Worm (Caenorhabditis elegans): ENCODE results near the gene chil-22.

The chil-22 gene

DNA sequence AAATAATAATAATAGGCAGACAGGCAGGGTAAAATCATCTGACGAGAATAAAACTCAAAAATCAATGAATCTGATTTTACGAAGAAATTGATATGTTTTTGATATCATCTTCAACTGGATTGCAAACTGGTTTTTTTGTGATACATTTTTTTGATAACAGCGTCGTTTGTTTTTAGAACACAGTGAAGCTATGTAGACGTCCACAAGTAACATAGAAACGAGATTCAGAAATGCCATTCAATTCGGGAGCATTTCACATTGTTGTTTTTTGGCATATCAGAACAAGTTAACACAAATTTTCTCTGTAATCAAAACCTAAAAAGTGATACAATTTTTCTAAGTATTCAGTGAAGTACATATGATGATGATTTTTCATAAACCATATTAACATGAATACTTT, 27.8 kb downstream of the chil-22 start, which contains the start of gene chil-13:
Gene chil-13, minus strand, starts transcription at position 101 of the 400 bp plus-strand sequence.
- TF ChIP-seq lin-35 (GFP tag; optimal IDR thresholded peaks at IDR 0.05) (peak in 1 of 2 experiments; percentile 0), mep-1 (tag; optimal IDR thresholded peaks at IDR 0.05) (no peak), unc-86 (tag; optimal IDR thresholded peaks at IDR 0.05) (no peak), blmp-1 (tag; optimal IDR thresholded peaks at IDR 0.05) (peak; percentile 9), elt-3 (tag; optimal IDR thresholded peaks at IDR 0.05) (peak in 1 of 6 experiments; percentile 33)

DNA sequence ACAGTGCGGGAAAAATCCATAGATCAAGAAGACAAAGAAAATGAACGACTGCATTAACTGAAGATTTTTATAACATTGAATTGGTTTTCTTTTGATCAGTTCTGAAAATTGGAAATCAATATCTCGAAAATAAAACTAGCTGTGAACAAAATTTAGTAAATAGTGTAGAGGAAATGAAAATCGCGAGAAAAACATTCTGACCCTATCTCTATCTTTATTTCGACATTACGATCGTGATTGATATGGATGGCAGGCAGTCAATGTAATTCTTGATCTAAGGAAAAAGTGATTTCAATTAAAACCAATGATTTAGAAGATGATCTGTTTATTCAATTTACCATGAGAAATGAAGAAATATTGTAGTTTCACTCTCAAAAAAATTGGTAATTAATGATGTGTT, 30.0 kb downstream of the chil-22 start, which contains the start of gene kin-16:
Gene kin-16, minus strand, starts transcription at position 101 of the 400 bp plus-strand sequence.
- TF ChIP-seq blmp-1 (tag; optimal IDR thresholded peaks at IDR 0.05) (peak; percentile 30), nhr-28 (tag; optimal IDR thresholded peaks at IDR 0.05) (no peak), elt-2 (tag; optimal IDR thresholded peaks at IDR 0.05) (no peak), dsc-1 (tag; optimal IDR thresholded peaks at IDR 0.05) (no peak), Y116A8C.19 (tag; optimal IDR thresholded peaks at IDR 0.05; ENCODE audit: borderline replicate concordance) (no peak), xbp-1 (tag; optimal IDR thresholded peaks at IDR 0.05) (no peak), nhr-12 (tag; optimal IDR thresholded peaks at IDR 0.05) (no peak), mab-9 (GFP tag; IDR thresholded peaks at IDR 0.05) (no peak), pqm-1 (tag; optimal IDR thresholded peaks at IDR 0.05) (no peak), lir-3 (tag; optimal IDR thresholded peaks at IDR 0.05; ENCODE audit: poor library complexity) (no peak), ceh-90 (tag; optimal IDR thresholded peaks at IDR 0.05) (no peak), fkh-10 (GFP tag; optimal IDR thresholded peaks at IDR 0.05) (no peak), mdl-1 (tag; optimal IDR thresholded peaks at IDR 0.05) (no peak), swsn-7 (tag; optimal IDR thresholded peaks at IDR 0.05) (no peak), nhr-20 (tag; optimal IDR thresholded peaks at IDR 0.05) (peak; percentile 23), zip-4 (GFP tag; optimal IDR thresholded peaks at IDR 0.05) (no peak), ceh-8 (GFP tag; optimal IDR thresholded peaks at IDR 0.05) (no peak), pax-3 (tag; optimal IDR thresholded peaks at IDR 0.05) (no peak), zag-1 (tag; optimal IDR thresholded peaks at IDR 0.05) (no peak), C04F5.9 (tag; optimal IDR thresholded peaks at IDR 0.05) (no peak), nhr-85 (tag) (peak; percentile 52), mef-2 (tag; optimal IDR thresholded peaks at IDR 0.05) (no peak), ztf-4 (tag; optimal IDR thresholded peaks at IDR 0.05) (no peak), elt-3 (tag; optimal IDR thresholded peaks at IDR 0.05) (peak in 1 of 6 experiments; percentile 46), nhr-77 (tag; optimal IDR thresholded peaks at IDR 0.05) (no peak), dpl-1 (GFP tag; optimal IDR thresholded peaks at IDR 0.05) (no peak), ceh-82 (tag; optimal IDR thresholded peaks at IDR 0.05) (no peak), ces-1 (GFP tag; optimal IDR thresholded peaks at IDR 0.05) (no peak), unc-98 (GFP tag; IDR thresholded peaks at IDR 0.05) (no peak), alr-1 (tag; optimal IDR thresholded peaks at IDR 0.05; ENCODE audit: borderline replicate concordance) (no peak), nhr-237 (tag; optimal IDR thresholded peaks at IDR 0.05) (no peak), aha-1 (tag; optimal IDR thresholded peaks at IDR 0.05) (no peak)

DNA sequence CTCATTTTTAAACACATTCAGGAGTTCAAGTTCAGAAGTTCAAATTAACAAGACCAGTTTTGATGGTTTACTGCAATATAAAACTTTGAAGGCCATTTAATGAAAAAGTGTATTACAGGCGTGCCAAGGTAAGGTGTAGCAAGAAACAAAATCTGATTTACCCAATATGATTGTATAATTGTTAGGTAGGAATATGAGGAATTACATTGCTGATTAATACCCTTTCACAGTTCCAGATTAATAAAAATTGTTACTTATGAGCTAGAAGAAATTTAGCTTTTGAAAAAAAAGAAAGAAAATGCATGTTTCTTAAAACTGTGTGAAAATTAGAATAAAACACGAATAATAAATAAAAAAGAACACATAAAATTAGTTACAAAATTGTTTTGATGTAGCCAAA, 32.4 kb downstream of the chil-22 start, which contains the start of gene kin-15:
Gene kin-15, minus strand, starts transcription at position 101 of the 400 bp plus-strand sequence.
- TF ChIP-seq jun-1 (tag; optimal IDR thresholded peaks at IDR 0.05) (no peak), lsy-2 (tag; optimal IDR thresholded peaks at IDR 0.05) (no peak), ztf-11 (tag; optimal IDR thresholded peaks at IDR 0.05) (no peak), ama-1 (optimal IDR thresholded peaks at IDR 0.05) (no peak), mef-2 (tag; optimal IDR thresholded peaks at IDR 0.05) (no peak), efl-1 (optimal IDR thresholded peaks at IDR 0.05) (no peak), efl-1 (GFP tag; optimal IDR thresholded peaks at IDR 0.05 in 1 of 2) (peak in 1 of 2 experiments; percentile 59), lir-3 (tag; optimal IDR thresholded peaks at IDR 0.05; ENCODE audit: poor library complexity) (no peak)

Data from whole organism, L1 larva.